Fruit fly (Drosophila melanogaster) whole organism, embryonic: Measurements from ENCODE around the gene CG31344.
A peak's percentile ranks its signal among the peaks of the same experiment; 100 is the strongest.

Experiments used
- Aef1 ChIP-seq: fragments of 200-800 bp; sonication (Bioruptor generic); IDR thresholded peaks from 3 replicates; pipeline ENCODE4 v1.3.6; 2022; ENCODE audit warnings: missing biosample characterization, missing genetic modification characterization
- Atf3 ChIP-seq: fragments of 200-800 bp; sonication (Bioruptor generic); optimal IDR thresholded peaks from 3 replicates; lab custom pipeline; 2016; ENCODE audit warnings: missing biosample characterization, missing genetic modification characterization
- Atf6 ChIP-seq: fragments of 200-800 bp; sonication (Bioruptor generic); IDR thresholded peaks from 2 replicates; pipeline ENCODE4 v1.3.6; 2022; ENCODE audit warnings: missing biosample characterization, missing genetic modification characterization
- Bdp1 ChIP-seq: fragments of 200-800 bp; sonication (Bioruptor generic); optimal IDR thresholded peaks from 3 replicates; lab custom pipeline; 2016; ENCODE audit warnings: missing biosample characterization, missing genetic modification characterization
- CG10654 ChIP-seq: fragments of 200-800 bp; sonication (Bioruptor generic); optimal IDR thresholded peaks from 2 replicates; lab custom pipeline; 2016; ENCODE audit warnings: missing biosample characterization, missing genetic modification characterization
- CG11093 ChIP-seq: fragments of 200-800 bp; sonication (Bioruptor generic); IDR thresholded peaks from 3 replicates; pipeline ENCODE4 v1.3.6; 2022; ENCODE audit warnings: missing biosample characterization, missing genetic modification characterization
- CG11560 ChIP-seq: fragments of 200-800 bp; sonication (Bioruptor generic); IDR thresholded peaks from 3 replicates; pipeline ENCODE4 v1.3.6; 2022; ENCODE audit warnings: missing biosample characterization, missing genetic modification characterization
- CG12744 ChIP-seq: fragments of 200-800 bp; sonication (Bioruptor generic); optimal IDR thresholded peaks from 2 replicates; lab custom pipeline; 2016; ENCODE audit warnings: missing biosample characterization, missing genetic modification characterization
- CG13624 ChIP-seq: fragments of 200-800 bp; sonication (Bioruptor generic); optimal IDR thresholded peaks from 2 replicates; lab custom pipeline; 2016; ENCODE audit warnings: missing biosample characterization, missing genetic modification characterization
- CG1603 ChIP-seq: fragments of 200-800 bp; sonication (Bioruptor generic); optimal IDR thresholded peaks from 2 replicates; lab custom pipeline; 2019; ENCODE audit warnings: missing biosample characterization, mild to moderate bottlenecking, missing genetic modification characterization, moderate library complexity
- CG17359 ChIP-seq: fragments of 200-800 bp; sonication (Bioruptor generic); optimal IDR thresholded peaks from 3 replicates; lab custom pipeline; 2018; ENCODE audit warnings: missing biosample characterization, mild to moderate bottlenecking, missing genetic modification characterization, moderate library complexity
- CG17568 ChIP-seq: fragments of 200-800 bp; sonication (Bioruptor generic); optimal IDR thresholded peaks from 2 replicates; lab custom pipeline; 2018; ENCODE audit warnings: missing biosample characterization, mild to moderate bottlenecking, missing genetic modification characterization, moderate library complexity
- CG1832 ChIP-seq: fragments of 200-800 bp; sonication (Bioruptor generic); optimal IDR thresholded peaks from 2 replicates; lab custom pipeline; 2017; ENCODE audit warnings: missing biosample characterization, mild to moderate bottlenecking, missing genetic modification characterization, inconsistent platforms
- CG18599 ChIP-seq: fragments of 200-800 bp; sonication (Bioruptor generic); optimal IDR thresholded peaks from 3 replicates; lab custom pipeline; 2017; ENCODE audit warnings: missing biosample characterization, missing genetic modification characterization, mild to moderate bottlenecking, moderate library complexity, missing genetic modification reagents
- CG30020 ChIP-seq: fragments of 200-800 bp; optimal IDR thresholded peaks from 2 replicates; lab custom pipeline; 2019; ENCODE audit warnings: missing biosample characterization, mild to moderate bottlenecking, missing genetic modification characterization, moderate library complexity
- CG30431 ChIP-seq: fragments of 200-800 bp; sonication (Bioruptor generic); optimal IDR thresholded peaks from 2 replicates; lab custom pipeline; 2017; ENCODE audit warnings: missing biosample characterization, missing genetic modification characterization
- CG3163 ChIP-seq: fragments of 200-800 bp; sonication (Bioruptor generic); optimal IDR thresholded peaks from 3 replicates; lab custom pipeline; 2016; ENCODE audit warnings: missing biosample characterization, missing genetic modification characterization
- CG4424 ChIP-seq: fragments of 200-800 bp; sonication (Bioruptor generic); optimal IDR thresholded peaks from 3 replicates; lab custom pipeline; 2016; ENCODE audit warnings: missing biosample characterization, missing genetic modification characterization
- CG4617 ChIP-seq: fragments of 200-800 bp; sonication (Bioruptor generic); optimal IDR thresholded peaks from 3 replicates; lab custom pipeline; 2016; ENCODE audit warnings: missing biosample characterization, missing genetic modification characterization, borderline replicate concordance
- CG5180 ChIP-seq: fragments of 200-800 bp; sonication (Bioruptor generic); optimal IDR thresholded peaks from 3 replicates; lab custom pipeline; 2017; ENCODE audit warnings: missing biosample characterization, missing genetic modification characterization, mild to moderate bottlenecking, moderate library complexity, missing genetic modification reagents
- CG6654 ChIP-seq: fragments of 200-800 bp; sonication (Bioruptor generic); optimal IDR thresholded peaks from 2 replicates; lab custom pipeline; 2017; ENCODE audit warnings: missing biosample characterization, mild to moderate bottlenecking, missing genetic modification characterization
- CG7928 ChIP-seq: fragments of 200-800 bp; sonication (Bioruptor generic); optimal IDR thresholded peaks from 2 replicates; lab custom pipeline; 2017; ENCODE audit warnings: missing biosample characterization, mild to moderate bottlenecking, missing genetic modification characterization
- CG8290 ChIP-seq, 3 experiments: fragments of 200-800 bp; sonication (Bioruptor generic); optimal IDR thresholded peaks; 2 replicates each; lab custom pipeline; 2016 to 2019; ENCODE audit warnings: missing biosample characterization in 3 of 3, missing genetic modification characterization in 3 of 3, mild to moderate bottlenecking in 2 of 3, moderate library complexity in 1 of 3
- Camta ChIP-seq: fragments of 200-800 bp; sonication (Bioruptor generic); optimal IDR thresholded peaks from 2 replicates; lab custom pipeline; 2016; ENCODE audit warnings: missing biosample characterization, missing genetic modification characterization
- Dip3 ChIP-seq: fragments of 200-800 bp; sonication (Bioruptor generic); optimal IDR thresholded peaks from 3 replicates; lab custom pipeline; 2016; ENCODE audit warnings: missing biosample characterization, missing genetic modification characterization
- Drgx ChIP-seq: fragments of 200-800 bp; sonication (Bioruptor generic); IDR thresholded peaks from 2 replicates; pipeline ENCODE4 v1.3.6; 2022; ENCODE audit warnings: missing biosample characterization, missing genetic modification characterization
- Fer2 ChIP-seq: fragments of 200-800 bp; sonication (Bioruptor generic); optimal IDR thresholded peaks from 2 replicates; lab custom pipeline; 2018; ENCODE audit warnings: missing biosample characterization, mild to moderate bottlenecking, missing genetic modification characterization, moderate library complexity
- GATAe ChIP-seq: fragments of 200-800 bp; sonication (Bioruptor generic); conservative IDR thresholded peaks from 2 replicates; pipeline ENCODE4 v1.3.6; 2022; ENCODE audit warnings: missing biosample characterization, missing genetic modification characterization
- Gsc ChIP-seq: fragments of 200-800 bp; sonication (Bioruptor generic); IDR thresholded peaks from 2 replicates; pipeline ENCODE4 v1.3.6; 2022; ENCODE audit warnings: missing biosample characterization, missing genetic modification characterization
- NFAT ChIP-seq: fragments of 200-800 bp; sonication (Bioruptor generic); IDR thresholded peaks from 2 replicates; pipeline ENCODE4 v1.3.6; 2022; ENCODE audit warnings: missing biosample characterization, missing genetic modification characterization
- Nf-YA ChIP-seq: fragments of 200-800 bp; sonication (Bioruptor generic); IDR thresholded peaks from 2 replicates; pipeline ENCODE4 v1.3.6; 2022; ENCODE audit warnings: missing biosample characterization, missing genetic modification characterization
- Stat92E ChIP-seq, 3 experiments: fragments of >200 bp in 2 of 3; fragments of 200-800 bp in 1 of 3; sonication (Bioruptor generic) in 1 of 3; optimal IDR thresholded peaks; 2 replicates each; lab custom pipeline; 2017 to 2019; ENCODE audit warnings: missing biosample characterization in 3 of 3, missing genetic modification characterization in 3 of 3, mild to moderate bottlenecking in 1 of 3, moderate library complexity in 1 of 3
- aop ChIP-seq: fragments of 200-800 bp; sonication (Bioruptor generic); IDR thresholded peaks from 2 replicates; pipeline ENCODE4 v1.3.6; 2022; ENCODE audit warnings: missing biosample characterization, missing genetic modification characterization
- bsh ChIP-seq, 2 experiments: fragments of 200-800 bp; sonication (Bioruptor generic); optimal IDR thresholded peaks; 2 replicates each; lab custom pipeline; 2017 to 2018; ENCODE audit warnings: mild to moderate bottlenecking in 2 of 2, missing biosample characterization in 2 of 2, missing genetic modification characterization in 2 of 2, moderate library complexity in 1 of 2
- btn ChIP-seq: fragments of 200-800 bp; sonication (Bioruptor generic); optimal IDR thresholded peaks from 2 replicates; lab custom pipeline; 2016; ENCODE audit warnings: missing biosample characterization, missing genetic modification characterization
- chif ChIP-seq, 2 experiments: fragments of 200-800 bp; sonication (Bioruptor generic); optimal IDR thresholded peaks; 3 replicates each; lab custom pipeline; 2016; ENCODE audit warnings: missing biosample characterization in 2 of 2, missing genetic modification characterization in 2 of 2
- ci ChIP-seq: fragments of 200-800 bp; sonication (Bioruptor generic); IDR thresholded peaks from 3 replicates; pipeline ENCODE4 v1.3.6; 2022; ENCODE audit warnings: missing biosample characterization, missing genetic modification characterization
- cwo ChIP-seq: fragments of 200-800 bp; sonication (Bioruptor generic); optimal IDR thresholded peaks from 3 replicates; lab custom pipeline; 2017; ENCODE audit warnings: missing biosample characterization, missing genetic modification characterization, mild to moderate bottlenecking, moderate library complexity, missing genetic modification reagents
- da ChIP-seq: fragments of 200-800 bp; sonication (Bioruptor generic); optimal IDR thresholded peaks from 2 replicates; lab custom pipeline; 2016; ENCODE audit warnings: missing biosample characterization, missing genetic modification characterization
- dimm ChIP-seq: fragments of 200-800 bp; sonication (Bioruptor generic); IDR thresholded peaks from 2 replicates; pipeline ENCODE4 v1.3.6; 2022; ENCODE audit warnings: missing biosample characterization, missing genetic modification characterization
- fd102C ChIP-seq: fragments of 200-800 bp; sonication (Bioruptor generic); optimal IDR thresholded peaks from 2 replicates; lab custom pipeline; 2018; ENCODE audit warnings: missing biosample characterization, mild to moderate bottlenecking, missing genetic modification characterization, moderate library complexity
- pum ChIP-seq: fragments of 200-800 bp; sonication (Bioruptor generic); optimal IDR thresholded peaks from 2 replicates; lab custom pipeline; 2016; ENCODE audit warnings: missing biosample characterization, missing genetic modification characterization
- scrt ChIP-seq: fragments of 200-800 bp; sonication (Bioruptor generic); optimal IDR thresholded peaks from 2 replicates; lab custom pipeline; 2018; ENCODE audit warnings: missing biosample characterization, mild to moderate bottlenecking, missing genetic modification characterization, moderate library complexity
- sens-2 ChIP-seq: fragments of 200-800 bp; sonication (Bioruptor generic); IDR thresholded peaks from 2 replicates; pipeline ENCODE4 v1.3.6; 2022; ENCODE audit warnings: missing biosample characterization, missing genetic modification characterization
- tgo ChIP-seq: fragments of 200-800 bp; sonication (Bioruptor generic); IDR thresholded peaks from 3 replicates; pipeline ENCODE4 v1.3.6; 2022; ENCODE audit warnings: missing biosample characterization, missing genetic modification characterization
- tio ChIP-seq: fragments of 200-800 bp; sonication (Bioruptor generic); optimal IDR thresholded peaks from 2 replicates; lab custom pipeline; 2017; ENCODE audit warnings: missing biosample characterization, missing genetic modification characterization, inconsistent platforms
- tna ChIP-seq: fragments of 200-800 bp; sonication (Bioruptor generic); IDR thresholded peaks from 2 replicates; pipeline ENCODE4 v1.3.6; 2022; ENCODE audit warnings: missing biosample characterization, missing genetic modification characterization; ENCODE audit not compliant: partially characterized antibody
- unc-4 ChIP-seq: fragments of 200-800 bp; sonication (Bioruptor generic); IDR thresholded peaks from 2 replicates; pipeline ENCODE4 v1.3.6; 2022; ENCODE audit warnings: missing biosample characterization, missing genetic modification characterization; ENCODE audit not compliant: partially characterized antibody
- yki ChIP-seq: fragments of >200 bp; optimal IDR thresholded peaks from 3 replicates; lab custom pipeline; 2018

CG31344 gene

DNA sequence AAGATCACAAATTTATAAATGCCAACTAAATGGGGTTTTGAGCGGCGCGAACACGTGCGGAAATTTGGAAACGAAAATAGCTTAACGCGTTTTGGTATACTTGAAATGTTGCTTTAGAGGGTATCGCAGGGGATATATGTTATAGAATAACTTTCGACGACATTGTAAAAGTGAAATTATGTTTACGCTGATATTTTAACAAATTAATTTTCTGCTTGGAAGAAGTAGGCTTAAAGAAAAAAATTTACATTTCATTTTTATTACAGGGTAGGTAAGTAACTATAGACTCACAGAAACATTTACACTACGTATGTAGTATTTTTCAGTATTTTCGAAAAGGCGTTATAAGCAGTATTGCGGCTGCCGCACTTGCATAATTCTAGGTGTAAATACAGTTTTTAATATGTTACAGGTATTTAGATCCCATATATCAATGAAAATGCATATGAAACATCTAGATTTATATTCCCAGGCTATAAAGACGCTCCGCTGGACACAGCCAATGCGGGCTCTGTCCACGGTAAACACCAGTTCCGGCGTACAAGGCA is 4.3 kb upstream of the CG31344 start, which contains the start of the genes Art3 and mRpS10 (continued):
- peak; percentile 100 for TF ChIP-seq CG13624 (GFP tag; lab: Kevin White, UChicago)
- TF ChIP-seq Camta (GFP tag; lab: Kevin White, UChicago): peak; percentile 100
- peak; percentile 100 for TF ChIP-seq CG12744 (GFP tag; lab: Kevin White, UChicago)
- TF ChIP-seq scrt (GFP tag; lab: Kevin White, UChicago): peak; percentile 99
- peak in 1 of 3 experiments; percentile 100 for TF ChIP-seq Stat92E (GFP tag; optimal IDR thresholded peaks at IDR 0.05; lab: Kevin White, UChicago)
- TF ChIP-seq CG30431 (GFP tag; lab: Kevin White, UChicago): peak; percentile 100
- peak; percentile 100 for TF ChIP-seq sens-2 (GFP tag; lab: Robert Waterston, UW)
- TF ChIP-seq CG17568 (GFP tag; lab: Kevin White, UChicago): no peak
- peak; percentile 95 for TF ChIP-seq CG11560 (tag; lab: Robert Waterston, UW)
- peak; percentile 99 for TF ChIP-seq fd102C (GFP tag; lab: Kevin White, UChicago)
- peak; percentile 100 for TF ChIP-seq CG4617 (GFP tag; lab: Kevin White, UChicago)
- TF ChIP-seq CG17359 (tag; lab: Kevin White, UChicago): peak; percentile 100
- peak; percentile 100 for TF ChIP-seq Drgx (GFP tag; lab: Robert Waterston, UW)
- TF ChIP-seq bsh (GFP tag; optimal IDR thresholded peaks at IDR 0.05; lab: Kevin White, UChicago): peak in 1 of 2 experiments; percentile 100
- TF ChIP-seq cwo (GFP tag; lab: Kevin White, UChicago): peak; percentile 99
- no peak for TF ChIP-seq CG1832
- TF ChIP-seq CG1603 (tag; lab: Kevin White, UChicago): peak; percentile 99
- peak; percentile 100 for TF ChIP-seq CG18599
- TF ChIP-seq tna: 0 out of 2 replicates have a peak, but pooled peaks have one; percentile 10
- TF ChIP-seq dimm (GFP tag; lab: Robert Waterston, UW): peak; percentile 100
- peak; percentile 99 for TF ChIP-seq btn
- 0 out of 2 replicates have a peak, but pooled peaks have one; percentile 30 for TF ChIP-seq unc-4 (GFP tag; lab: Robert Waterston, UW)
- TF ChIP-seq pum (GFP tag; lab: Kevin White, UChicago): peak; percentile 100
- TF ChIP-seq Atf6 (GFP tag; lab: Robert Waterston, UW): peak; percentile 100
- peak; percentile 100 for TF ChIP-seq Dip3 (GFP tag; lab: Kevin White, UChicago)
- peak; percentile 100 for TF ChIP-seq tgo (GFP tag; lab: Robert Waterston, UW)
- peak; percentile 89 for TF ChIP-seq CG7928 (GFP tag; lab: Kevin White, UChicago)
- TF ChIP-seq CG10654 (GFP tag; lab: Kevin White, UChicago): peak; percentile 100
- peak; percentile 96 for TF ChIP-seq CG3163 (GFP tag; lab: Kevin White, UChicago)
- TF ChIP-seq Fer2 (tag; lab: Kevin White, UChicago): peak; percentile 100
- TF ChIP-seq CG8290 (GFP tag; optimal IDR thresholded peaks at IDR 0.05; lab: Kevin White, UChicago): peak; percentile 100
- peak; percentile 99 to 100 for TF ChIP-seq CG8290 (tag; optimal IDR thresholded peaks at IDR 0.05; lab: Kevin White, UChicago)
- TF ChIP-seq yki: no peak
- TF ChIP-seq GATAe (GFP tag; lab: Robert Waterston, UW): peak; percentile 100
- TF ChIP-seq CG11093 (GFP tag; lab: Robert Waterston, UW): peak; percentile 100
- TF ChIP-seq aop: peak; percentile 98
- TF ChIP-seq CG5180 (GFP tag; lab: Kevin White, UChicago): peak; percentile 94
- TF ChIP-seq tio (GFP tag; lab: Kevin White, UChicago): peak; percentile 100
- TF ChIP-seq CG30020 (tag; lab: Kevin White, UChicago): peak; percentile 95
- peak; percentile 100 for TF ChIP-seq da
- peak; percentile 100 for TF ChIP-seq chif (GFP tag; optimal IDR thresholded peaks at IDR 0.05; lab: Kevin White, UChicago)
- TF ChIP-seq Aef1 (GFP tag; lab: Robert Waterston, UW): peak; percentile 100
- TF ChIP-seq Nf-YA: peak; percentile 100
- peak; percentile 96 for TF ChIP-seq Bdp1 (GFP tag; lab: Kevin White, UChicago)
- TF ChIP-seq CG4424: peak; percentile 100
- TF ChIP-seq Atf3: peak; percentile 100
- peak; percentile 99 for TF ChIP-seq Gsc (GFP tag; lab: Robert Waterston, UW)
- TF ChIP-seq CG6654 (GFP tag; lab: Kevin White, UChicago): peak; percentile 96
- TF ChIP-seq NFAT (GFP tag; lab: Robert Waterston, UW): peak; percentile 100
- TF ChIP-seq ci (GFP tag; lab: Robert Waterston, UW): peak; percentile 100
